Worm (Caenorhabditis elegans): ENCODE data around the gene C05C10.7.

DNA sequence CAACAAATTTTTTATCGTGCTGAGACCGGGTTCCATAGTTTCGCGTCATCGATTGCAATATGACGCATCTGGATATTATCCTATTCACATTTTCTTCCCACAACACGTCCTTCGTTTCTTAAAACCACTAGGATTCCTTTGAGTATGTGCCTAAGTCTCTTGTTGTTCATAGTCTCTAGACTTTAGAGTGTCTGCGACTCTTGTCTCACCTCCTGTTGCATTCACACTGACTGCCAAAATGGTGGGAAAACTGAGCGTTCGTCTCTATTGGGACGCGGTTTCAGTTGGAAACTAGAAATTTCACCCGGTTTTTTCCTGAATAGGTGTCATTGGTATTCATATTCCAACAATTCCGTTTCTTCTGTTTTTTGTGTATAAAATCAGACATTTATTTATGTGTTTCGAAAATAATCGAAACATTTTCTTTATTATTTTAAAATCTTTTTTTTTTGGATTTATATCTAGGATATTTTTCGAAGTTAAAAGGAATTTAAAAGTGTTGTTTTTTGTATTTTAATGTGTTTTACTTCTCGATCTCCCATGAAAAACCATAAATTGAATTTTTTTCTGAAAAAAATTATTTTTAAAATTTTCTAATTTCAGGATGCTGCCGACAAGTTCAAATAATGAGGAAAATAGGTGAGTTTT is 17.0 kb downstream of the C05C10.7 start, which contains the start of gene C05C10.2:
- no peak for TF ChIP-seq zag-1 (tag; optimal IDR thresholded peaks at IDR 0.05)
- TF ChIP-seq unc-62 (GFP tag; optimal IDR thresholded peaks at IDR 0.05): no peak
- no peak for TF ChIP-seq lsy-12 (tag; optimal IDR thresholded peaks at IDR 0.05)
- no peak for TF ChIP-seq fkh-10 (GFP tag; optimal IDR thresholded peaks at IDR 0.05)
- TF ChIP-seq R02D3.7 (tag; optimal IDR thresholded peaks at IDR 0.05): no peak
- TF ChIP-seq ceh-82 (tag; optimal IDR thresholded peaks at IDR 0.05): no peak
- TF ChIP-seq nhr-11 (tag; optimal IDR thresholded peaks at IDR 0.05): no peak
- no peak for TF ChIP-seq ztf-4 (tag; optimal IDR thresholded peaks at IDR 0.05)
- no peak for TF ChIP-seq nhr-12 (tag; optimal IDR thresholded peaks at IDR 0.05)
- TF ChIP-seq daf-12 (tag; optimal IDR thresholded peaks at IDR 0.05): no peak
- TF ChIP-seq nhr-23 (tag; optimal IDR thresholded peaks at IDR 0.05): no peak
- no peak for TF ChIP-seq lin-39 (tag; optimal IDR thresholded peaks at IDR 0.05)
- no peak for TF ChIP-seq nhr-237 (tag; optimal IDR thresholded peaks at IDR 0.05)

Measured in whole organism, L3 larva.